Fruit fly (Drosophila melanogaster) whole organism, embryonic: ENCODE results near the gene Ire1.

Experiments
- ATbp ChIP-seq: fragments of 200-800 bp; sonication (Bioruptor generic); optimal IDR thresholded peaks from 2 replicates; lab custom pipeline; 2017; ENCODE audit warnings: missing biosample characterization, mild to moderate bottlenecking, missing genetic modification characterization, missing genetic modification reagents
- Blimp-1 ChIP-seq: fragments of 200-800 bp; sonication (Bioruptor generic); optimal IDR thresholded peaks from 3 replicates; lab custom pipeline; 2018; ENCODE audit warnings: missing biosample characterization, missing genetic modification characterization, mild to moderate bottlenecking, moderate library complexity, missing genetic modification reagents
- BtbVII ChIP-seq: fragments of 200-800 bp; sonication (Bioruptor generic); optimal IDR thresholded peaks from 3 replicates; lab custom pipeline; 2017; ENCODE audit warnings: missing biosample characterization, mild to moderate bottlenecking, missing genetic modification characterization
- C15 ChIP-seq: fragments of 200-800 bp; sonication (Bioruptor generic); IDR thresholded peaks from 3 replicates; pipeline ENCODE4 v1.3.6; 2022; ENCODE audit warnings: missing biosample characterization, missing genetic modification characterization
- CG10431 ChIP-seq: fragments of 200-800 bp; sonication (Bioruptor generic); optimal IDR thresholded peaks from 3 replicates; lab custom pipeline; 2018; ENCODE audit warnings: missing biosample characterization, mild to moderate bottlenecking, missing genetic modification characterization
- CG10654 ChIP-seq: fragments of 200-800 bp; sonication (Bioruptor generic); optimal IDR thresholded peaks from 2 replicates; lab custom pipeline; 2016; ENCODE audit warnings: missing biosample characterization, missing genetic modification characterization
- CG12391 ChIP-seq: fragments of 200-800 bp; sonication (Bioruptor generic); optimal IDR thresholded peaks from 3 replicates; lab custom pipeline; 2018; ENCODE audit warnings: missing biosample characterization, mild to moderate bottlenecking, missing genetic modification characterization, moderate library complexity
- CG12659 ChIP-seq: fragments of 200-800 bp; sonication (Bioruptor generic); optimal IDR thresholded peaks from 3 replicates; lab custom pipeline; 2017; ENCODE audit warnings: mild to moderate bottlenecking, missing biosample characterization, missing genetic modification reagents, missing genetic modification characterization
- CG13424 ChIP-seq: fragments of 200-800 bp; sonication (Bioruptor generic); optimal IDR thresholded peaks from 2 replicates; lab custom pipeline; 2019; ENCODE audit warnings: missing biosample characterization, mild to moderate bottlenecking, missing genetic modification characterization, moderate library complexity
- CG14860 ChIP-seq: fragments of 200-800 bp; sonication (Bioruptor generic); IDR thresholded peaks from 3 replicates; pipeline ENCODE4 v1.3.6; 2022; ENCODE audit warnings: missing biosample characterization, missing genetic modification characterization; ENCODE audit not compliant: partially characterized antibody
- CG1603 ChIP-seq: fragments of 200-800 bp; sonication (Bioruptor generic); optimal IDR thresholded peaks from 2 replicates; lab custom pipeline; 2019; ENCODE audit warnings: missing biosample characterization, mild to moderate bottlenecking, missing genetic modification characterization, moderate library complexity
- CG17359 ChIP-seq: fragments of 200-800 bp; sonication (Bioruptor generic); optimal IDR thresholded peaks from 3 replicates; lab custom pipeline; 2018; ENCODE audit warnings: missing biosample characterization, mild to moderate bottlenecking, missing genetic modification characterization, moderate library complexity
- CG2202 ChIP-seq: fragments of 200-800 bp; sonication (Bioruptor generic); optimal IDR thresholded peaks from 2 replicates; lab custom pipeline; 2018; ENCODE audit warnings: missing biosample characterization, mild to moderate bottlenecking, missing genetic modification characterization
- CG2875 ChIP-seq: fragments of 200-800 bp; sonication (Bioruptor generic); optimal IDR thresholded peaks from 2 replicates; lab custom pipeline; 2017; ENCODE audit warnings: missing biosample characterization, mild to moderate bottlenecking, missing genetic modification characterization, missing genetic modification reagents
- CG3407 ChIP-seq: fragments of 200-800 bp; sonication (Bioruptor generic); optimal IDR thresholded peaks from 2 replicates; lab custom pipeline; 2018; ENCODE audit warnings: missing biosample characterization, mild to moderate bottlenecking, missing genetic modification characterization
- CG4707 ChIP-seq: fragments of 200-800 bp; sonication (Bioruptor generic); optimal IDR thresholded peaks from 2 replicates; lab custom pipeline; 2018; ENCODE audit warnings: missing biosample characterization, mild to moderate bottlenecking, missing genetic modification characterization, moderate library complexity
- CG6254 ChIP-seq: fragments of 200-800 bp; sonication (Bioruptor generic); optimal IDR thresholded peaks from 3 replicates; lab custom pipeline; 2017; ENCODE audit warnings: mild to moderate bottlenecking, missing biosample characterization, missing genetic modification reagents, missing genetic modification characterization
- CG6689 ChIP-seq: fragments of 200-800 bp; sonication (Bioruptor generic); IDR thresholded peaks from 2 replicates; pipeline ENCODE4 v1.3.6; 2022; ENCODE audit warnings: missing biosample characterization, missing genetic modification characterization
- CG7556 ChIP-seq: fragments of 200-800 bp; sonication (Bioruptor generic); optimal IDR thresholded peaks from 2 replicates; lab custom pipeline; 2017; ENCODE audit warnings: missing biosample characterization, mild to moderate bottlenecking, missing genetic modification characterization
- CG7963 ChIP-seq: fragments of 200-800 bp; sonication (Bioruptor generic); IDR thresholded peaks from 3 replicates; pipeline ENCODE4 v1.3.6; 2022; ENCODE audit warnings: missing biosample characterization, missing genetic modification characterization; ENCODE audit not compliant: partially characterized antibody
- CG8359 ChIP-seq: fragments of 200-800 bp; sonication (Bioruptor generic); optimal IDR thresholded peaks from 2 replicates; lab custom pipeline; 2017; ENCODE audit warnings: missing biosample characterization, mild to moderate bottlenecking, missing genetic modification characterization, borderline replicate concordance
- CG9437 ChIP-seq: fragments of 200-800 bp; sonication (Bioruptor generic); optimal IDR thresholded peaks from 2 replicates; lab custom pipeline; 2018; ENCODE audit warnings: missing biosample characterization, mild to moderate bottlenecking, missing genetic modification characterization
- Deaf1 ChIP-seq: fragments of 200-800 bp; optimal IDR thresholded peaks from 3 replicates; lab custom pipeline; 2019; ENCODE audit warnings: missing biosample characterization, mild to moderate bottlenecking, missing genetic modification characterization, moderate library complexity
- Eip74EF ChIP-seq, 2 experiments: fragments of 200-800 bp in 1 of 2; fragments of >200 bp in 1 of 2; sonication (Bioruptor generic) in 1 of 2; optimal IDR thresholded peaks; 2 replicates each; lab custom pipeline; 2017 to 2019; ENCODE audit warnings: missing biosample characterization in 2 of 2, missing genetic modification characterization in 2 of 2, mild to moderate bottlenecking in 1 of 2, moderate library complexity in 1 of 2
- Gsc ChIP-seq: fragments of 200-800 bp; sonication (Bioruptor generic); IDR thresholded peaks from 2 replicates; pipeline ENCODE4 v1.3.6; 2022; ENCODE audit warnings: missing biosample characterization, missing genetic modification characterization
- Hmx ChIP-seq: fragments of 200-800 bp; sonication (Bioruptor generic); optimal IDR thresholded peaks from 2 replicates; lab custom pipeline; 2016; ENCODE audit warnings: missing biosample characterization, missing genetic modification characterization
- MBD-R2 ChIP-seq: fragments of 200-800 bp; sonication (Bioruptor generic); IDR thresholded peaks from 2 replicates; pipeline ENCODE4 v1.3.6; 2022; ENCODE audit warnings: missing biosample characterization, missing genetic modification characterization
- Med ChIP-seq: fragments of 200-800 bp; sonication (Bioruptor generic); peaks from one replicate; lab custom pipeline; 2016; ENCODE audit warnings: missing biosample characterization, missing genetic modification characterization, mild to moderate bottlenecking, inconsistent platforms, moderate library complexity
- Mrtf ChIP-seq: fragments of 200-800 bp; sonication (Bioruptor generic); IDR thresholded peaks from 3 replicates; pipeline ENCODE4 v1.3.6; 2022; ENCODE audit warnings: missing biosample characterization, missing genetic modification characterization
- Side ChIP-seq: fragments of 200-800 bp; sonication (Bioruptor generic); optimal IDR thresholded peaks from 2 replicates; lab custom pipeline; 2016; ENCODE audit warnings: missing biosample characterization, missing genetic modification characterization
- Sox100B ChIP-seq: fragments of 200-800 bp; sonication (Bioruptor generic); optimal IDR thresholded peaks from 3 replicates; lab custom pipeline; 2018; ENCODE audit warnings: missing biosample characterization, mild to moderate bottlenecking, missing genetic modification characterization
- Sry-δ ChIP-seq: fragments of 200-800 bp; sonication (Bioruptor generic); optimal IDR thresholded peaks from 2 replicates; lab custom pipeline; 2016; ENCODE audit warnings: missing biosample characterization, missing genetic modification characterization
- YL-1 ChIP-seq: fragments of 200-800 bp; sonication (Bioruptor generic); optimal IDR thresholded peaks from 3 replicates; lab custom pipeline; 2017; ENCODE audit warnings: missing biosample characterization, mild to moderate bottlenecking, missing genetic modification characterization
- bsh ChIP-seq, 2 experiments: fragments of 200-800 bp; sonication (Bioruptor generic); optimal IDR thresholded peaks; 2 replicates each; lab custom pipeline; 2017 to 2018; ENCODE audit warnings: mild to moderate bottlenecking in 2 of 2, missing biosample characterization in 2 of 2, missing genetic modification characterization in 2 of 2, moderate library complexity in 1 of 2
- chinmo ChIP-seq: fragments of 200-800 bp; sonication (Bioruptor generic); IDR thresholded peaks from 4 replicates; pipeline ENCODE4 v1.3.6; 2022; ENCODE audit warnings: missing biosample characterization, missing genetic modification characterization; ENCODE audit not compliant: partially characterized antibody
- dmrt11E ChIP-seq: fragments of 200-800 bp; sonication (Bioruptor generic); optimal IDR thresholded peaks from 3 replicates; lab custom pipeline; 2018; ENCODE audit warnings: missing biosample characterization, mild to moderate bottlenecking, missing genetic modification characterization, moderate library complexity
- esg ChIP-seq: fragments of 200-800 bp; sonication (Bioruptor generic); conservative IDR thresholded peaks from 2 replicates; pipeline ENCODE4 v1.3.6; 2022; ENCODE audit warnings: missing biosample characterization, missing genetic modification characterization
- fd64A ChIP-seq: fragments of 200-800 bp; sonication (Bioruptor generic); optimal IDR thresholded peaks from 3 replicates; lab custom pipeline; 2018; ENCODE audit warnings: missing biosample characterization, mild to moderate bottlenecking, missing genetic modification characterization
- grau ChIP-seq: fragments of 200-800 bp; optimal IDR thresholded peaks from 3 replicates; lab custom pipeline; 2019; ENCODE audit warnings: missing biosample characterization, mild to moderate bottlenecking, missing genetic modification characterization, moderate library complexity
- gsb-n ChIP-seq: fragments of 200-800 bp; sonication (Bioruptor generic); optimal IDR thresholded peaks from 3 replicates; lab custom pipeline; 2018; ENCODE audit warnings: missing biosample characterization, mild to moderate bottlenecking, missing genetic modification characterization
- lab ChIP-seq: fragments of 200-800 bp; sonication (Bioruptor generic); optimal IDR thresholded peaks from 3 replicates; lab custom pipeline; 2017; ENCODE audit warnings: missing biosample characterization, missing genetic modification characterization, mild to moderate bottlenecking, moderate library complexity, missing genetic modification reagents
- lmd ChIP-seq: fragments of 200-800 bp; sonication (Bioruptor generic); IDR thresholded peaks from 2 replicates; pipeline ENCODE4 v1.3.6; 2022; ENCODE audit warnings: missing biosample characterization, missing genetic modification characterization
- row ChIP-seq: fragments of 200-800 bp; sonication (Bioruptor generic); IDR thresholded peaks from 3 replicates; pipeline ENCODE4 v1.3.6; 2022; ENCODE audit warnings: missing biosample characterization, missing genetic modification characterization
- sc ChIP-seq, 3 experiments: fragments of >200 bp in 2 of 3; fragments of 200-800 bp in 1 of 3; sonication (Bioruptor generic) in 1 of 3; optimal IDR thresholded peaks; 2 replicates in 2 of 3; 3 replicates in 1 of 3; lab custom pipeline; 2017; ENCODE audit warnings: mild to moderate bottlenecking in 1 of 3, missing biosample characterization in 1 of 3, missing genetic modification characterization in 1 of 3, missing genetic modification reagents in 1 of 3
- sens ChIP-seq: fragments of 200-800 bp; sonication (Bioruptor generic); peaks from one replicate; lab custom pipeline; 2016; ENCODE audit warnings: missing biosample characterization, missing genetic modification characterization
- tap ChIP-seq: fragments of 200-800 bp; optimal IDR thresholded peaks from 3 replicates; lab custom pipeline; 2019; ENCODE audit warnings: missing biosample characterization, mild to moderate bottlenecking, missing genetic modification characterization, moderate library complexity
- wdn ChIP-seq: fragments of 200-800 bp; sonication (Bioruptor generic); IDR thresholded peaks from 2 replicates; pipeline ENCODE4 v1.3.6; 2022; ENCODE audit warnings: missing biosample characterization, missing genetic modification characterization
- zen ChIP-seq: fragments of 200-800 bp; sonication (Bioruptor generic); optimal IDR thresholded peaks from 3 replicates; lab custom pipeline; 2018; ENCODE audit warnings: missing biosample characterization, mild to moderate bottlenecking, missing genetic modification characterization, moderate library complexity

Gene Ire1

dm6 chr3R:19824480-19824879, 36.6 kb downstream of the Ire1 start (continued):
- TF ChIP-seq BtbVII (GFP tag; lab: Kevin White, UChicago) (no peak), Hmx (GFP tag; lab: Kevin White, UChicago) (no peak), lmd (GFP tag; lab: Robert Waterston, UW) (peak; percentile 19; the same call in 1 of the 2 replicates), Side (GFP tag; lab: Kevin White, UChicago) (no peak), CG12659 (GFP tag; lab: Kevin White, UChicago) (peak; percentile 29), lab (GFP tag; lab: Kevin White, UChicago) (peak; percentile 8), CG7556 (GFP tag; lab: Kevin White, UChicago) (peak; percentile 16), Med (peak; percentile 51), Mrtf (GFP tag; lab: Robert Waterston, UW) (no peak), esg (GFP tag; lab: Robert Waterston, UW) (peak; percentile 12; the same call in 1 of the 2 replicates), MBD-R2 (GFP tag; lab: Robert Waterston, UW) (no peak), Gsc (GFP tag; lab: Robert Waterston, UW) (no peak), gsb-n (tag; lab: Kevin White, UChicago) (no peak), CG13424 (tag; lab: Kevin White, UChicago) (peak; percentile 40), zen (tag; lab: Kevin White, UChicago) (no peak), YL-1 (no peak), CG14860 (GFP tag; lab: Robert Waterston, UW) (no peak), Eip74EF (GFP tag; optimal IDR thresholded peaks at IDR 0.05; lab: Kevin White, UChicago) (peak in 1 of 2 experiments; percentile 14), Sox100B (GFP tag; lab: Kevin White, UChicago) (peak; percentile 14), grau (tag; lab: Kevin White, UChicago) (peak; percentile 35), CG12391 (tag; lab: Kevin White, UChicago) (peak; percentile 30), CG9437 (GFP tag; lab: Kevin White, UChicago) (peak; percentile 22), Deaf1 (tag; lab: Kevin White, UChicago) (no peak), CG10654 (GFP tag; lab: Kevin White, UChicago) (no peak), sens (GFP tag; lab: Kevin White, UChicago) (peak; percentile 82), row (GFP tag; lab: Robert Waterston, UW) (peak; percentile 54; the same call in 2 of the 3 replicates), CG6689 (GFP tag; lab: Robert Waterston, UW) (0 out of 2 replicates have a peak, but pooled peaks have one; percentile 8)
- TF ChIP-seq, all 482 proteins: peak for 38

DNA sequence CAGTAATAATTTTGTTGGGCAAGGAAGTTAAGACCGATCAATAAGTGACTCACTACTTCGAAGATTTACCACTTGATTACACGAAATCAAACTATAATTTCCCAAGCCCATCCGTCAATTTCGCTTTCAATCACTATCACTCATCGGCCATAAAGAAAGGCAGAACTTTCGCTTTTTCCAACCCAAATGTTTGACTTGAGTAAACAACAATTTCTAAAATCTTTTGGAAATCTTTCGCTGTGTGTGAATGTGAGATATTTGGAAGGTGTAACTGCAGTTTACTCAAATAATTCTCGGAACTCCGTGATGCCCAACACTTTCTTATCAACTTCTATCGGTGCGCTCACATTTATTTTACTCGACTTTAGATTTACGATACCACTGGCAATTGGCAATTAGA, 39.0 kb downstream of the Ire1 start:
- TF ChIP-seq CG2875 (GFP tag; lab: Kevin White, UChicago) (peak; percentile 9), Sry-δ (no peak), chinmo (GFP tag; lab: Robert Waterston, UW) (no peak), ATbp (GFP tag; lab: Kevin White, UChicago) (peak; percentile 33), CG6254 (peak; percentile 1), CG7963 (GFP tag; lab: Robert Waterston, UW) (no peak), C15 (GFP tag; lab: Robert Waterston, UW) (no peak), CG1603 (tag; lab: Kevin White, UChicago) (peak; percentile 18), CG4707 (peak; percentile 28), CG8359 (peak; percentile 20), bsh (GFP tag; optimal IDR thresholded peaks at IDR 0.05; lab: Kevin White, UChicago) (peak in 1 of 2 experiments; percentile 45), wdn (GFP tag; lab: Robert Waterston, UW) (no peak), dmrt11E (tag; lab: Kevin White, UChicago) (peak; percentile 14), CG2202 (peak; percentile 17), fd64A (GFP tag; lab: Kevin White, UChicago) (peak; percentile 29), CG10431 (GFP tag; lab: Kevin White, UChicago) (peak; percentile 2), tap (tag; lab: Kevin White, UChicago) (peak; percentile 11), Blimp-1 (GFP tag; lab: Kevin White, UChicago) (peak; percentile 98), CG17359 (tag; lab: Kevin White, UChicago) (peak; percentile 0), CG3407 (GFP tag; lab: Kevin White, UChicago) (peak; percentile 19), sc (optimal IDR thresholded peaks at IDR 0.05; lab: Kevin White, UChicago) (no peak), sc (GFP tag; optimal IDR thresholded peaks at IDR 0.05; lab: Kevin White, UChicago) (peak; percentile 7)
